Fruit fly (Drosophila melanogaster) S2 (cell line): ENCODE measurements around the gene CG4751.

Experiments
- CG8478 ChIP-seq: fragments of >200 bp; optimal IDR thresholded peaks from 2 replicates; lab custom pipeline; 2018
- CTCF ChIP-seq, 2 experiments: fragments of >200 bp; optimal IDR thresholded peaks; 2 replicates each; lab custom pipeline; 2018

The CG4751 gene

dm6 chr2L:11182610-11183243 lies 52.2 kb downstream of the CG4751 start:
- no peak for TF ChIP-seq CG8478
- TF ChIP-seq CTCF (optimal IDR thresholded peaks at IDR 0.05; lab: Kevin White, UChicago), result no peak

- TF ChIP-seq CG8478 (no peak), CTCF (optimal IDR thresholded peaks at IDR 0.05; lab: Kevin White, UChicago) (no peak)
Measured at dm6 chr2L:11184144-11184543, 53.6 kb downstream of the CG4751 start.
